Worm (Caenorhabditis elegans): ENCODE data around the gene W06A7.4.
"Not testable (repeated sequence)": the region's sequence is repeated elsewhere in the genome, so short reads cannot be mapped to it uniquely, and the experiment has no call there.

W06A7.4 gene

ce11 chrV:14826952-14827351, 2.7 kb downstream of the W06A7.4 start, which contains the start of gene nspa-8:
nspa-8 (minus strand) TSS chrV:14827052.
- TF ChIP-seq nhr-23, mdl-1, sem-4 (tag; optimal IDR thresholded peaks at IDR 0.05): not testable (repeated sequence)

- TF ChIP-seq skn-1 (tag; optimal IDR thresholded peaks at IDR 0.05): no peak
- no peak for TF ChIP-seq lin-13 (GFP tag; optimal IDR thresholded peaks at IDR 0.05)
- TF ChIP-seq dmd-4 (tag; optimal IDR thresholded peaks at IDR 0.05): no peak
- TF ChIP-seq unc-39 (tag; optimal IDR thresholded peaks at IDR 0.05): no peak
- no peak for TF ChIP-seq sma-9 (GFP tag; optimal IDR thresholded peaks at IDR 0.05)
- no peak for TF ChIP-seq sma-9 (tag; optimal IDR thresholded peaks at IDR 0.05)
- no peak for TF ChIP-seq ceh-82 (tag; optimal IDR thresholded peaks at IDR 0.05)
- no peak for TF ChIP-seq nhr-129 (tag; optimal IDR thresholded peaks at IDR 0.05)
- TF ChIP-seq sem-4 (tag; optimal IDR thresholded peaks at IDR 0.05): no peak
- no peak for TF ChIP-seq sma-3 (GFP tag; optimal IDR thresholded peaks at IDR 0.05)
- TF ChIP-seq ama-1 (optimal IDR thresholded peaks at IDR 0.05): no peak
- no peak for TF ChIP-seq nhr-77 (tag; optimal IDR thresholded peaks at IDR 0.05)
- TF ChIP-seq R02D3.7 (tag; optimal IDR thresholded peaks at IDR 0.05): no peak
- no peak for TF ChIP-seq unc-55 (GFP tag; optimal IDR thresholded peaks at IDR 0.05)
- TF ChIP-seq ceh-16 (tag; optimal IDR thresholded peaks at IDR 0.05): no peak
- TF ChIP-seq aly-2 (tag; optimal IDR thresholded peaks at IDR 0.05): no peak
- no peak for TF ChIP-seq elt-1 (tag; optimal IDR thresholded peaks at IDR 0.05)
- no peak for TF ChIP-seq Y55F3AM.14 (GFP tag; optimal IDR thresholded peaks at IDR 0.05)
- TF ChIP-seq alr-1 (tag; optimal IDR thresholded peaks at IDR 0.05): no peak
- no peak for TF ChIP-seq ztf-4 (tag; optimal IDR thresholded peaks at IDR 0.05)
- no peak for TF ChIP-seq nhr-237 (tag; optimal IDR thresholded peaks at IDR 0.05)
These were observed 4.2 kb downstream of the W06A7.4 start for ce11 chrV:14828407-14828806.

DNA sequence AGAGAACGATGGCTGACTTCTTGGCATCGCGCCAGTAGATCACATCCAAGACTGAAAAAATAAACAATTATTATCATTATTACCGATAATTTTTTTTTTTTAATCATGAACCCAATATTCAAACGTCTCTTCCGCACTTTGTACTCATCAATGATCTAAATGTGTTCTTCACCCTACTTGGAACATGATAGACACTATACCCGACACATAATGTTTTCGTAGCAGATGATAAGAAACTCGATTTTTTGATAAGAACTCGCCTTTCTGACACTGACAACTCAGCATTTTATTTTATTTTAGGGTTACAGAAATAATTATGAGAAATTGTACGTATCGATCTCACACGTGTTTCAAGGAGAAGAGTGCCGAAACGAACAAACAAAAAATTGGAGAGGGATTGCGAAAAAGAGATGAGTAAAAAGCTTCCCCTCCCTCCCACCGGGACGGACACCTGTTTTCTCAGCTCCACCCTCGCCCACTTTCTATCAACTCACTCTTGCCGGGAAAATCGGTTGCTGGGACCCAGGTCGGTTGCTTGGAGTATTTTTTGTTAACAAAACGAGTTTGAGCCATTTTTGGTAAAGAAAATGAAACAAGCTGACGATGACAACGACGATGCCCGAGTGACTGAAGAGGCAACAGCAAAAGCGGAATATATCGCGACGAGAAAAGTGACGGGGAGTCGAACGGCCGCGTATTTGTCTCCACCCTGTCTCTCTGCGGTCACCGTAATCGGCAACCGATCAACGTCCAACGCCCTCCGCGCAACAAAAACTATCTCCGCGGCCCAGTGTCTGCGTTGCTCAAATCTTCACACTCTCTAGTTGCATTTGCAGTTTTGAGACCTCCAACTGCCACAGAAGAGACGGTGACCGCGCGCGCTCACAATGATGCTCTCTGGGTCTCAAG, 6.3 kb downstream of the W06A7.4 start:
- TF ChIP-seq crh-2 (tag; optimal IDR thresholded peaks at IDR 0.05): peak; percentile 70
- peak; percentile 91 for TF ChIP-seq fos-1 (tag; optimal IDR thresholded peaks at IDR 0.05)
- peak; percentile 5 for TF ChIP-seq sma-3 (GFP tag; optimal IDR thresholded peaks at IDR 0.05)
- TF ChIP-seq nhr-6 (tag; optimal IDR thresholded peaks at IDR 0.05): no peak
- peak; percentile 65 for TF ChIP-seq sma-9 (GFP tag; optimal IDR thresholded peaks at IDR 0.05)
- TF ChIP-seq sma-9 (tag; optimal IDR thresholded peaks at IDR 0.05): no peak
- TF ChIP-seq ceh-16 (tag; optimal IDR thresholded peaks at IDR 0.05): peak; percentile 26
- TF ChIP-seq egl-27 (tag; optimal IDR thresholded peaks at IDR 0.05): no peak
- no peak for TF ChIP-seq lin-13 (GFP tag; optimal IDR thresholded peaks at IDR 0.05)
- peak; percentile 24 for TF ChIP-seq skn-1 (tag; optimal IDR thresholded peaks at IDR 0.05)

DNA sequence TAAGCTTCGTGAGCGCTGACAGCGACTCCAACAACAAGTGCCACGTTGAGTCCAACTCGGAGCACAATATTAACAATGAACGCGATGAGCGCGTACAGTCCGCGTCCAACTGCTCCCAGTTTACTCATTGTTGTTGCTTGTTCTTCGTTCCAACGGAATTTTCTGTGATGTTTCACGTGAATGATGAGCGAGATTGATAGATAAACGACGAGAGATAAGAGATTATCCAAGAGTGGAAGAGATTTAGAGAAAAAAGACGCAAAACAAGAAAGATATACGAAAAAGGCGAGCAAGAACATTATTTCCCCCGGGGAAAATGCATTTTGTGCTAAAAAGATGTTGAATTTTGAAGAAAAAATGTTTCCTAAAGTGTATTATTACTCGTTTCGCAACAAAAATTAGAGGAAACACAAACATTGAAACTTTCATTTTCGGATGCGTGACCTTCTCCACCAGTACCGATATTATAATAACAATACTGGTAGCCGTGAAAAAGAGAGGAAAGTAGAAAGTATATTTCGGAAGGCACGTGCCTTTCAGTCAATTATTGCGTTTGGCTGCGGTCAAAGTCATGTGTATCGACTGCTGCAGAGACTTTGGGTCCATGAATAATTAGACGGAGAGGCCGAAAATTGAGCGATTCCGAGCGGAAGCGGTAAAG, 7.4 kb downstream of the W06A7.4 start:
- TF ChIP-seq C34F6.9 (tag; optimal IDR thresholded peaks at IDR 0.05) (no peak), ZK546.5 (tag; optimal IDR thresholded peaks at IDR 0.05) (no peak), aly-2 (tag; optimal IDR thresholded peaks at IDR 0.05) (no peak), unc-55 (GFP tag; optimal IDR thresholded peaks at IDR 0.05) (no peak), R02D3.7 (tag; optimal IDR thresholded peaks at IDR 0.05) (no peak), nhr-11 (tag; optimal IDR thresholded peaks at IDR 0.05) (no peak), ceh-82 (tag; optimal IDR thresholded peaks at IDR 0.05) (no peak), lsy-2 (tag; optimal IDR thresholded peaks at IDR 0.05) (peak in 1 of 2 experiments; percentile 16), snpc-4 (tag; optimal IDR thresholded peaks at IDR 0.05) (no peak), nhr-25 (tag; optimal IDR thresholded peaks at IDR 0.05) (peak; percentile 48), ztf-4 (tag; optimal IDR thresholded peaks at IDR 0.05) (peak; percentile 13), sma-9 (GFP tag; optimal IDR thresholded peaks at IDR 0.05) (peak; percentile 69), sma-9 (tag; optimal IDR thresholded peaks at IDR 0.05) (no peak), F13H6.1 (tag; optimal IDR thresholded peaks at IDR 0.05) (no peak), zag-1 (tag; optimal IDR thresholded peaks at IDR 0.05) (no peak), elt-3 (tag; optimal IDR thresholded peaks at IDR 0.05) (no peak), nhr-21 (tag; optimal IDR thresholded peaks at IDR 0.05) (peak; percentile 7), ztf-11 (tag; optimal IDR thresholded peaks at IDR 0.05) (no peak), gmeb-1 (tag; optimal IDR thresholded peaks at IDR 0.05) (no peak), nhr-12 (tag; optimal IDR thresholded peaks at IDR 0.05) (no peak), nhr-6 (tag; optimal IDR thresholded peaks at IDR 0.05) (no peak), ztf-1 (GFP tag; conservative IDR thresholded peaks at IDR 0.05) (no peak), nhr-129 (tag; optimal IDR thresholded peaks at IDR 0.05) (peak; percentile 22), egl-27 (tag; optimal IDR thresholded peaks at IDR 0.05) (no peak), nhr-23 (tag; optimal IDR thresholded peaks at IDR 0.05) (no peak), crh-2 (tag; optimal IDR thresholded peaks at IDR 0.05) (no peak), nhr-77 (tag; optimal IDR thresholded peaks at IDR 0.05) (no peak), mdl-1 (tag; optimal IDR thresholded peaks at IDR 0.05) (peak in 1 of 2 experiments; percentile 8), Y55F3AM.14 (GFP tag; optimal IDR thresholded peaks at IDR 0.05) (peak; percentile 9), ama-1 (optimal IDR thresholded peaks at IDR 0.05) (no peak), alr-1 (tag; optimal IDR thresholded peaks at IDR 0.05) (no peak), skn-1 (tag; optimal IDR thresholded peaks at IDR 0.05) (no peak), unc-39 (tag; optimal IDR thresholded peaks at IDR 0.05) (no peak), blmp-1 (tag; optimal IDR thresholded peaks at IDR 0.05; ENCODE audit: insufficient read depth) (peak; percentile 2), fos-1 (tag; optimal IDR thresholded peaks at IDR 0.05) (peak; percentile 1)
